Worm (Caenorhabditis elegans) whole organism, L2 larva: ENCODE data around the gene rnh-1.0.

Source experiments
- C34F6.9 ChIP-seq: fragments of 150-350 bp; optimal IDR thresholded peaks from 2 replicates; lab custom pipeline; 2014; ENCODE audit warnings: missing biosample characterization, missing genetic modification characterization
- R02D3.7 ChIP-seq: fragments of 150-350 bp; optimal IDR thresholded peaks from 2 replicates; lab custom pipeline; 2014; ENCODE audit warnings: missing biosample characterization, missing genetic modification characterization
- Y55F3AM.14 ChIP-seq: fragments of 200-800 bp; sonication (Bioruptor generic); optimal IDR thresholded peaks from 2 replicates; lab custom pipeline; 2018; ENCODE audit warnings: mild to moderate bottlenecking, missing genetic modification characterization, missing compliant biosample characterization
- ZK546.5 ChIP-seq: sonication (generic microtip); optimal IDR thresholded peaks from 2 replicates; lab custom pipeline; 2017; ENCODE audit warnings: missing biosample characterization, missing genetic modification characterization
- alr-1 ChIP-seq: fragments of 150-350 bp; optimal IDR thresholded peaks from 2 replicates; lab custom pipeline; 2014; ENCODE audit warnings: missing biosample characterization, missing genetic modification characterization
- ama-1 ChIP-seq: fragments of 150-350 bp; optimal IDR thresholded peaks from 2 replicates; lab custom pipeline; 2018; ENCODE audit warnings: inconsistent platforms
- blmp-1 ChIP-seq: sonication (generic microtip); optimal IDR thresholded peaks from 2 replicates; lab custom pipeline; 2017; ENCODE audit warnings: missing genetic modification characterization, mild to moderate bottlenecking, missing compliant biosample characterization, antibody characterized with exemption, moderate library complexity; ENCODE audit not compliant: insufficient read depth
- ceh-16 ChIP-seq: fragments of 150-350 bp; optimal IDR thresholded peaks from 2 replicates; lab custom pipeline; 2014; ENCODE audit warnings: missing biosample characterization, missing genetic modification characterization
- ceh-82 ChIP-seq: fragments of 150-350 bp; optimal IDR thresholded peaks from 2 replicates; lab custom pipeline; 2014; ENCODE audit warnings: missing biosample characterization, missing genetic modification characterization
- egl-27 ChIP-seq: sonication (generic microtip); optimal IDR thresholded peaks from 3 replicates; lab custom pipeline; 2017; ENCODE audit warnings: missing biosample characterization, missing genetic modification reagents, missing genetic modification characterization
- elt-1 ChIP-seq: fragments of 150-350 bp; optimal IDR thresholded peaks from 2 replicates; lab custom pipeline; 2014; ENCODE audit warnings: missing biosample characterization, missing genetic modification characterization
- elt-3 ChIP-seq: sonication (generic microtip); optimal IDR thresholded peaks from 2 replicates; lab custom pipeline; 2017; ENCODE audit warnings: missing biosample characterization, missing genetic modification characterization
- gmeb-1 ChIP-seq: fragments of 150-350 bp; optimal IDR thresholded peaks from 2 replicates; lab custom pipeline; 2014; ENCODE audit warnings: missing biosample characterization, missing genetic modification characterization
- lin-39 ChIP-seq: fragments of 150-350 bp; optimal IDR thresholded peaks from 2 replicates; lab custom pipeline; 2014; ENCODE audit warnings: missing biosample characterization, missing genetic modification reagents, missing genetic modification characterization
- lsy-2 ChIP-seq, 2 experiments: fragments of 150-350 bp in 1 of 2; sonication (generic microtip) in 1 of 2; optimal IDR thresholded peaks; 2 replicates each; lab custom pipeline; 2014 to 2017; ENCODE audit warnings: missing biosample characterization in 2 of 2, missing genetic modification characterization in 2 of 2
- mbf-1 ChIP-seq: sonication (generic microtip); optimal IDR thresholded peaks from 2 replicates; lab custom pipeline; 2017; ENCODE audit warnings: missing biosample characterization, missing genetic modification characterization
- nhr-10 ChIP-seq: sonication (generic microtip); optimal IDR thresholded peaks from 2 replicates; lab custom pipeline; 2017; ENCODE audit warnings: missing biosample characterization, missing genetic modification characterization
- nhr-11 ChIP-seq: fragments of 150-350 bp; optimal IDR thresholded peaks from 2 replicates; lab custom pipeline; 2014; ENCODE audit warnings: missing biosample characterization, missing genetic modification characterization
- nhr-12 ChIP-seq: fragments of 150-350 bp; optimal IDR thresholded peaks from 2 replicates; lab custom pipeline; 2014; ENCODE audit warnings: missing biosample characterization, missing genetic modification characterization
- nhr-129 ChIP-seq: fragments of 150-350 bp; optimal IDR thresholded peaks from 2 replicates; lab custom pipeline; 2014; ENCODE audit warnings: missing biosample characterization, missing genetic modification characterization
- nhr-21 ChIP-seq: fragments of 150-350 bp; optimal IDR thresholded peaks from 2 replicates; lab custom pipeline; 2014; ENCODE audit warnings: missing biosample characterization, missing genetic modification characterization
- nhr-25 ChIP-seq: fragments of 150-350 bp; sonication (generic microtip); optimal IDR thresholded peaks from 3 replicates; lab custom pipeline; 2014; ENCODE audit warnings: missing biosample characterization, missing genetic modification characterization
- nhr-6 ChIP-seq: fragments of 150-350 bp; optimal IDR thresholded peaks from 2 replicates; lab custom pipeline; 2014; ENCODE audit warnings: missing biosample characterization, missing genetic modification characterization
- nhr-77 ChIP-seq: fragments of 150-350 bp; optimal IDR thresholded peaks from 2 replicates; lab custom pipeline; 2014; ENCODE audit warnings: missing biosample characterization, missing genetic modification characterization
- peb-1 ChIP-seq: fragments of 150-350 bp; optimal IDR thresholded peaks from 2 replicates; lab custom pipeline; 2014; ENCODE audit warnings: missing biosample characterization, missing genetic modification characterization
- sem-4 ChIP-seq: fragments of 150-350 bp; optimal IDR thresholded peaks from 2 replicates; lab custom pipeline; 2014; ENCODE audit warnings: missing biosample characterization, missing genetic modification reagents, missing genetic modification characterization
- skn-1 ChIP-seq: sonication (generic microtip); optimal IDR thresholded peaks from 2 replicates; lab custom pipeline; 2017; ENCODE audit warnings: missing biosample characterization, missing genetic modification characterization
- sma-3 ChIP-seq: sonication (generic microtip); optimal IDR thresholded peaks from 2 replicates; lab custom pipeline; 2016; ENCODE audit warnings: missing genetic modification reagents, missing genetic modification characterization, missing compliant biosample characterization
- snpc-4 ChIP-seq: fragments of 150-350 bp; optimal IDR thresholded peaks from 2 replicates; lab custom pipeline; 2014; ENCODE audit warnings: missing biosample characterization, missing genetic modification characterization
- unc-39 ChIP-seq: fragments of 150-350 bp; optimal IDR thresholded peaks from 2 replicates; lab custom pipeline; 2014; ENCODE audit warnings: missing biosample characterization, missing genetic modification characterization
- unc-55 ChIP-seq: fragments of 150-350 bp; sonication (generic microtip); optimal IDR thresholded peaks from 3 replicates; lab custom pipeline; 2014; ENCODE audit warnings: missing biosample characterization, missing genetic modification reagents, missing genetic modification characterization
- unc-62 ChIP-seq: fragments of 150-350 bp; optimal IDR thresholded peaks from 2 replicates; lab custom pipeline; 2014; ENCODE audit warnings: missing biosample characterization, missing genetic modification reagents, missing genetic modification characterization
- ztf-1 ChIP-seq: fragments of 200-800 bp; sonication (Bioruptor generic); conservative IDR thresholded peaks from 2 replicates; pipeline ENCODE4 v1.3.6; 2022; ENCODE audit warnings: missing genetic modification characterization, missing compliant biosample characterization
- ztf-11 ChIP-seq: sonication (generic microtip); optimal IDR thresholded peaks from 2 replicates; lab custom pipeline; 2017; ENCODE audit warnings: missing biosample characterization, missing genetic modification characterization

Gene rnh-1.0

DNA sequence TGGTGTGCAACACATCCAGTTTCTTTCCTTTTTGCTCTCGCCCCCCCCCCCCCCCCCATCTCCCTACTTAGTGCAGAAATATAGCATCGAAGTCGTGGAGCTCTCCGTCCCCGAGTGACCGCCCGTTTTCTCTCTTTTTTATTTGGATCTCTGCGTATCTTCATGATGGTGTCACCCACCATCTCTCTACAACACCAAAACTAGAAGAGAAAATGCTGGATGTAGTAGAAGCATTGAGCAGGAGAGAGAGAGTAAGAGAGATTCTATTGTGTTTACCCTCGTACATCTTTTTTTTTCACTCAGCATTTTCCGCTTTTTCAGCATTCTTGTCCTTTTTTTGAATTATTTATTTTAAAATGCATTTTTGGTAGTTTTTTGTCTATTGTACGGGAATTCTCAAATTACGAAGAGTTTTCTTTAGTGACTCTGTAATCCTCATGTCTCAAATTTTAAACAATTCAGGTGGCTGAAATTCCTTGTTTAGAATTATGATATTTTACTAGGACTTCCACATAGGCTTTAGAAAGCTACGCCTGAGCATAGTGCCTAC is 47.3 kb downstream of the rnh-1.0 start (continued):
- no peak for TF ChIP-seq ztf-1 (GFP tag; lab: Robert Waterston, UW)
- TF ChIP-seq nhr-21 (tag; lab: Kevin White, UChicago): no peak
- TF ChIP-seq unc-39 (tag; lab: Kevin White, UChicago): no peak
- TF ChIP-seq sma-3: no peak
- TF ChIP-seq R02D3.7 (tag; lab: Kevin White, UChicago): no peak
- no peak for TF ChIP-seq Y55F3AM.14
- no peak for TF ChIP-seq unc-62 (GFP tag; lab: Kevin White, UChicago)
- TF ChIP-seq elt-3 (tag; lab: Kevin White, UChicago): no peak
- no peak for TF ChIP-seq peb-1 (tag; lab: Kevin White, UChicago)
- TF ChIP-seq ZK546.5 (tag; lab: Kevin White, UChicago): no peak
- no peak for TF ChIP-seq ceh-16 (tag; lab: Kevin White, UChicago)
- TF ChIP-seq C34F6.9 (tag; lab: Kevin White, UChicago): peak; percentile 13
- no peak for TF ChIP-seq egl-27 (tag; lab: Kevin White, UChicago)
- TF ChIP-seq skn-1 (tag; lab: Kevin White, UChicago): no peak
- no peak for TF ChIP-seq nhr-10 (tag; lab: Kevin White, UChicago)
- peak in 1 of 2 experiments; percentile 35 for TF ChIP-seq lsy-2 (tag; optimal IDR thresholded peaks at IDR 0.05; lab: Kevin White, UChicago)
- no peak for TF ChIP-seq nhr-25 (tag; lab: Kevin White, UChicago)

DNA sequence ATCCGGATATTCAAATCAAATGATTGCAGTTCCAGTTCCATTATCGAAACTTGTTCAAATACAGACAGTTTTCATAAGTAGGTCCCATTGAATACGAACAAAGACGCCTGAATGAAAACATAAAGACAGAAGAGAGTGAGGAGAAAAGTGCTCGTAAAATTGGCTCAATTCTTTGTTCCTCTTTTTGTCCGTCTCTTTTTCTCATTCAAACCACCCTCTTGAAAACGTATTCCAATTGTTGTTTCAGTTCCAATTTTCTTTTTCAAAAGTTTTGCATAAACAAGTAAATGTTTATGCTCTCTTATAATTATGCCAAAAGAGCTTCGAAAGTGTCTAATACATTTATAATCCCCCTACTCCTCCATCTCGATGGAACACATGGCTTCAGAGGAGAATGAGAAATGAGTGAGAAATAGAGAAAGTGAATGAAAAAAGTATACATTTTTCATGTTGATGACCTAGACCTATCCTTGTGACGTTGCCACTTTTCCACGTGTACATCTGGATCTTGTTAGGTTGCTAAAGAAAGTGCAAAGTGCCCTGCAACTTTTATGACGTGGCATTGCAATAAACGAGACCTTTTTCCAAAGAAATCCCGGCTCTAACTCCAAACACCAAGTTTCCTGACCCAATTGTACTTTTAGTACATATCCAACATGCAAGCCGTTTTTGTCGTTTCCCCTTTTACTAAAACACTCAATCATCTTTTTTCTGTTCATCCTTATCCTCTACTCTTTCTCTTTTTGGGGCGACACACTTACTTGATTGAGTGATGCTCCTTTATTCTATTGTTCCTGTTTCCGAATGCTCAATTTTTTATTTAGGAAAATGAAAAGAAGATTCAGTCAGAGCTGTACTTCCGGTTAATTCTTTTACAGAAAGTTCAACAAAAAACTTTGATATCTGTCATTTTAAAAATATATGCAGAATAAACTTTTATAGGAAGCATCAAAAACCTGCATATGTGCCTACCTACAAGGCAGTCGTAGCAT is 51.4 kb downstream of the rnh-1.0 start:
- no peak for TF ChIP-seq nhr-12 (tag; lab: Kevin White, UChicago)
- TF ChIP-seq nhr-77 (tag; lab: Kevin White, UChicago): no peak
- TF ChIP-seq peb-1 (tag; lab: Kevin White, UChicago): no peak
- no peak for TF ChIP-seq ceh-82 (tag; lab: Kevin White, UChicago)
- TF ChIP-seq sem-4 (tag; lab: Kevin White, UChicago): peak; percentile 6
- TF ChIP-seq nhr-129 (tag; lab: Kevin White, UChicago): peak; percentile 10
- no peak for TF ChIP-seq nhr-10 (tag; lab: Kevin White, UChicago)
- TF ChIP-seq nhr-21 (tag; lab: Kevin White, UChicago): no peak
- TF ChIP-seq ztf-1 (GFP tag; lab: Robert Waterston, UW): no peak
- no peak for TF ChIP-seq unc-39 (tag; lab: Kevin White, UChicago)
- no peak for TF ChIP-seq ztf-11
- TF ChIP-seq lsy-2 (tag; optimal IDR thresholded peaks at IDR 0.05; lab: Kevin White, UChicago): peak in 1 of 2 experiments; percentile 2
- peak; percentile 7 for TF ChIP-seq C34F6.9 (tag; lab: Kevin White, UChicago)
- no peak for TF ChIP-seq egl-27 (tag; lab: Kevin White, UChicago)
- TF ChIP-seq unc-55 (GFP tag; lab: Kevin White, UChicago): peak; percentile 46
- TF ChIP-seq alr-1 (tag; lab: Kevin White, UChicago): no peak
- no peak for TF ChIP-seq elt-1 (tag; lab: Kevin White, UChicago)
- TF ChIP-seq nhr-6 (tag; lab: Kevin White, UChicago): no peak
- TF ChIP-seq, all 48 proteins: peak for 5

DNA sequence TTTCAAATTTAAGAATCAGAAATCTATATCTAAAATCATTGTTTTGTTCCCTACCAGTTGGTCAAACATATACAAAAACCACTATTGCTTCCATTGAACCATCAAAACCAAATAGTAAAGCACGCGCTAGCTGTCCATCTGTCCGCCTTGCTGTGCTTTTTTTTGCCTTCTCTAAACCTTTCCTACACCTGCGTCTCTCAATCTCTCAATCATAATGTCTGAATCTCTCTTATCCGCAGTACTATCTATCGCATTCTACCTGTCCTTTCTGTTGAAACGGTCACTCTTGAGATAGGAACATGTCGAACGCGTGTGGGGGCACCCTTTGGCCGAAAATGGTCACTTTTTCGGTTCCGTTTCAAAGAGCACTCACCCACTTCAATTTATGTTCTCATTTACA is 52.2 kb downstream of the rnh-1.0 start:
- TF ChIP-seq nhr-129 (tag; lab: Kevin White, UChicago) (peak; percentile 41), nhr-11 (no peak), snpc-4 (tag; lab: Kevin White, UChicago) (no peak), gmeb-1 (no peak), nhr-12 (tag; lab: Kevin White, UChicago) (no peak), ZK546.5 (tag; lab: Kevin White, UChicago) (no peak), sem-4 (tag; lab: Kevin White, UChicago) (no peak), sma-3 (no peak), blmp-1 (tag; lab: Kevin White, UChicago) (peak; percentile 10), unc-62 (GFP tag; lab: Kevin White, UChicago) (no peak), mbf-1 (tag; lab: Kevin White, UChicago) (no peak), ceh-82 (tag; lab: Kevin White, UChicago) (no peak), lin-39 (tag; lab: Kevin White, UChicago) (no peak), nhr-25 (tag; lab: Kevin White, UChicago) (no peak), C34F6.9 (tag; lab: Kevin White, UChicago) (peak; percentile 20), elt-1 (tag; lab: Kevin White, UChicago) (no peak), ama-1 (no peak)
- TF ChIP-seq, all 48 proteins: peak for 3
